Fruit fly (Drosophila melanogaster) whole organism, prepupa: Measurements from ENCODE around the gene Pka-C1.

ENCODE experiments used
- Blimp-1 ChIP-seq: fragments of 200-800 bp; sonication (Bioruptor generic); optimal IDR thresholded peaks from 3 replicates; lab custom pipeline; 2017; ENCODE audit warnings: missing biosample characterization, missing genetic modification characterization, mild to moderate bottlenecking, moderate library complexity, missing genetic modification reagents
- CG10631 ChIP-seq: fragments of 200-800 bp; sonication (Bioruptor generic); optimal IDR thresholded peaks from 2 replicates; lab custom pipeline; 2016; ENCODE audit warnings: missing biosample characterization, missing genetic modification characterization
- CG31627 ChIP-seq: fragments of 200-800 bp; sonication (Bioruptor generic); optimal IDR thresholded peaks from 3 replicates; lab custom pipeline; 2016; ENCODE audit warnings: missing biosample characterization, missing genetic modification characterization
- CG34406 ChIP-seq: fragments of 200-800 bp; sonication (Bioruptor generic); optimal IDR thresholded peaks from 3 replicates; lab custom pipeline; 2016; ENCODE audit warnings: missing biosample characterization, missing genetic modification characterization
- CG8319 ChIP-seq: fragments of 200-800 bp; sonication (Bioruptor generic); optimal IDR thresholded peaks from 3 replicates; lab custom pipeline; 2016; ENCODE audit warnings: missing biosample characterization, missing genetic modification characterization
- Eip75B ChIP-seq: fragments of 200-800 bp; sonication (Bioruptor generic); optimal IDR thresholded peaks from 3 replicates; lab custom pipeline; 2016; ENCODE audit warnings: missing biosample characterization, missing genetic modification characterization
- Hr38 ChIP-seq: sonication (Bioruptor generic); optimal IDR thresholded peaks from 2 replicates; lab custom pipeline; 2016; ENCODE audit warnings: missing biosample characterization, missing genetic modification characterization
- Hr39 ChIP-seq: fragments of 200-800 bp; sonication (Bioruptor generic); optimal IDR thresholded peaks from 2 replicates; lab custom pipeline; 2016; ENCODE audit warnings: missing biosample characterization, missing genetic modification characterization
- Hr4 ChIP-seq: fragments of 200-800 bp; sonication (Bioruptor generic); optimal IDR thresholded peaks from 3 replicates; lab custom pipeline; 2016; ENCODE audit warnings: missing biosample characterization, missing genetic modification characterization
- achi ChIP-seq: fragments of 200-800 bp; sonication (Bioruptor generic); optimal IDR thresholded peaks from 3 replicates; lab custom pipeline; 2016; ENCODE audit warnings: missing biosample characterization, missing genetic modification characterization
- cyc ChIP-seq: fragments of 200-800 bp; sonication (Bioruptor generic); optimal IDR thresholded peaks from 3 replicates; lab custom pipeline; 2016; ENCODE audit warnings: missing biosample characterization, missing genetic modification characterization
- salr ChIP-seq, 2 experiments: fragments of 200-800 bp; sonication (Bioruptor generic); optimal IDR thresholded peaks; 3 replicates each; lab custom pipeline; 2016 to 2018; ENCODE audit warnings: missing biosample characterization in 2 of 2, missing genetic modification characterization in 2 of 2, mild to moderate bottlenecking in 1 of 2
- spab ChIP-seq: fragments of 200-800 bp; sonication (Bioruptor generic); optimal IDR thresholded peaks from 2 replicates; lab custom pipeline; 2017; ENCODE audit warnings: missing biosample characterization, mild to moderate bottlenecking, missing genetic modification characterization, missing genetic modification reagents

DNA sequence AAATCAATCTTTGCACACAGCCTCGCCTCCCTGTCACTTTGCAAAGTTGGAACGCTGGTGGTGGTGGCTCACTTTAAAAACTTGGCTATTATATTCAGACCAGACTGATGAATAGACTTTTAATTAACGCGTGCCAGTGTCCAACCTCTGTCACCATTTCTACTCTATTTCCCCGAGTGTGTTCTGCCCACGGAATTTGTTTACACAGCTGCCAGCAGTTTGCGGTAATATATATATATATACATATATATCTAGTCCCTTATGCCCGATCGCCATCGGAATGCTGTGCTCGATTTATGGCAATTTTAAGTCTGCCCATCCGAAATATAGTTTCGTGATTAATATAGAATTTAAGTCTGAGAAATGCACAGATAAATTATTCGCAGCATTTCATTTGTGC lies 19.3 kb downstream of the Pka-C1 start:
- TF ChIP-seq Hr38 (GFP tag; lab: Kevin White, UChicago) (no peak), spab (GFP tag; lab: Kevin White, UChicago) (no peak), Blimp-1 (GFP tag; lab: Kevin White, UChicago) (no peak), Hr39 (GFP tag; lab: Kevin White, UChicago) (no peak), achi (GFP tag; lab: Kevin White, UChicago) (no peak), cyc (no peak), CG31627 (GFP tag; lab: Kevin White, UChicago) (no peak), CG34406 (no peak), salr (GFP tag; optimal IDR thresholded peaks at IDR 0.05; lab: Kevin White, UChicago) (no peak), Eip75B (no peak), Hr4 (GFP tag; lab: Kevin White, UChicago) (no peak), CG10631 (GFP tag; lab: Kevin White, UChicago) (no peak), CG8319 (GFP tag; lab: Kevin White, UChicago) (no peak)
